Worm (Caenorhabditis elegans): ENCODE measurements around the gene tomm-7.

DNA sequence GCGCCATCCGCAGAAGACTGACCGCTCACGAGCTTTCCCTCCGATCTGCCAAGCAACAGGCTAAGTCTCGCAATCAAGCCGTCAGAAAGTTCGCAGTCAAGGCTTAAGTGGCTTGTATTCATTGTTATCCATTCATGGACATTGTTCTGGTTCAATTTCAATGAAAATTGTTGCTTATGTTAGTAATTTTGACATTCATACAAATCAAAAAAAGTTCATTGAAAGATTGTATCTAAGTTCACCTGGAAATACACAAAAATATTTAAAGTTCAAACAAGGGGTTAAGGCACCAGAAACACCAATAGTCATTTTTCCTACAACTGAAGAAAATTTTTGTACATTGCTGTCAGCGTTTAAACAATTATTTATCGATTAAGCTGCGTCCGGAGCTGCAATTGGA lies 3.9 kb upstream of the tomm-7 start:
- TF ChIP-seq ztf-3 (GFP tag; optimal IDR thresholded peaks at IDR 0.05) (no peak), T26A5.8 (tag; optimal IDR thresholded peaks at IDR 0.05) (no peak), F55B11.4 (tag; optimal IDR thresholded peaks at IDR 0.05; ENCODE audit: borderline replicate concordance, insufficient read depth) (no peak), snpc-4 (GFP tag; optimal IDR thresholded peaks at IDR 0.05) (peak; percentile 20), snpc-4 (tag; optimal IDR thresholded peaks at IDR 0.05) (peak in 1 of 4 experiments; percentile 53)
